Worm (Caenorhabditis elegans): Measurements from ENCODE around the gene dop-1.

DNA sequence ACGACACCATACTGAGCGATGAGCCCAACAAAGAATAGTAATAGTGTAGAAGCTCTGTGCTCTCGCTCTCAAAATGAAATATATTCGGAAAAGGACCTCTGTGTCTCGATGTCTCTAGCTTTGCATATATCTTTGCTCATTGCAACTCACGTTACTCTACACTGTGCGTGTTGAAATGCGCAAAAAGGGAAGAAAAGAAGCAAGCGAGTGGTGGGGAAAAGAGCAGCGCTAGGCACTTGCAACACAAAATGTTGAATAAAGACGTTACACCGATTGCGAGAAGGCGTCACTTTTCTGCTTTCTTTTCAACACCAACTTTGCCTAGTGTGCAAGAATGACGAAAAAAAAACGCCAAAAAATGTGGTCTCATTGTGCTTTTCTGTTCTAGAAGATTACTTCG is 15.9 kb upstream of the dop-1 start:
- TF ChIP-seq fkh-2 (tag; optimal IDR thresholded peaks at IDR 0.05) (no peak), ceh-82 (tag; optimal IDR thresholded peaks at IDR 0.05) (no peak), nhr-237 (tag; optimal IDR thresholded peaks at IDR 0.05) (no peak), lsy-12 (tag; optimal IDR thresholded peaks at IDR 0.05) (no peak), unc-39 (tag; optimal IDR thresholded peaks at IDR 0.05) (no peak), elt-3 (tag; optimal IDR thresholded peaks at IDR 0.05) (no peak), egl-5 (tag; optimal IDR thresholded peaks at IDR 0.05) (no peak)

All from whole organism, L3 larva.